Fruit fly (Drosophila melanogaster): ENCODE data around the gene CG5281.

Gene CG5281

dm6 chr3R:11421643-11422122, 14.0 kb upstream of the CG5281 start, which contains the start of the genes ninaG and Sptz (continued):
- peak; percentile 81; the same call in 1 of the 3 replicates for TF ChIP-seq C15 (GFP tag; IDR thresholded peaks at IDR 0.05)
- TF ChIP-seq Xbp1 (GFP tag; optimal IDR thresholded peaks at IDR 0.05) = peak; percentile 97
- TF ChIP-seq caup (GFP tag; optimal IDR thresholded peaks at IDR 0.05; ENCODE audit: severe bottlenecking) = peak; percentile 84
- TF ChIP-seq CG13894 (tag; optimal IDR thresholded peaks at IDR 0.05) = no peak
- peak; percentile 95 for TF ChIP-seq jumu (GFP tag; optimal IDR thresholded peaks at IDR 0.05)
- TF ChIP-seq Hr51 (GFP tag; optimal IDR thresholded peaks at IDR 0.05) = peak; percentile 88 to 94
- peak; percentile 96 for TF ChIP-seq CG32772 (GFP tag; IDR thresholded peaks at IDR 0.05)
- peak; percentile 95 for TF ChIP-seq CG2116 (GFP tag; optimal IDR thresholded peaks at IDR 0.05)
- peak; percentile 92 for TF ChIP-seq otp (GFP tag; IDR thresholded peaks at IDR 0.05)
- TF ChIP-seq ab (GFP tag; optimal IDR thresholded peaks at IDR 0.05) = peak; percentile 90
- TF ChIP-seq CG4282 (GFP tag; optimal IDR thresholded peaks at IDR 0.05) = peak; percentile 88
- peak; percentile 80 for TF ChIP-seq Hey (tag; optimal IDR thresholded peaks at IDR 0.05)
- peak; percentile 89 for TF ChIP-seq slou (GFP tag; optimal IDR thresholded peaks at IDR 0.05)
- peak; percentile 30; the same call in 1 of the 3 replicates for TF ChIP-seq HLH4C (GFP tag; IDR thresholded peaks at IDR 0.05; ENCODE audit: partially characterized antibody)
- no peak for TF ChIP-seq hth (optimal IDR thresholded peaks at IDR 0.05)
- TF ChIP-seq Rfx (GFP tag; IDR thresholded peaks at IDR 0.05) = peak; percentile 98
- TF ChIP-seq ind (GFP tag; optimal IDR thresholded peaks at IDR 0.05) = peak; percentile 96
- TF ChIP-seq seq (GFP tag; IDR thresholded peaks at IDR 0.05) = peak; percentile 86
- TF ChIP-seq CG10979 (tag; optimal IDR thresholded peaks at IDR 0.05) = peak; percentile 90
- peak; percentile 92 for TF ChIP-seq fd96Cb (tag; optimal IDR thresholded peaks at IDR 0.05)
- TF ChIP-seq Opbp (GFP tag; IDR thresholded peaks at IDR 0.05; ENCODE audit: partially characterized antibody) = peak; percentile 38; the same call in 1 of the 3 replicates
- peak; percentile 80 for TF ChIP-seq Elba2 (GFP tag; optimal IDR thresholded peaks at IDR 0.05)
- peak; percentile 85 for TF ChIP-seq sens-2 (GFP tag; IDR thresholded peaks at IDR 0.05)
- TF ChIP-seq scrt (GFP tag; optimal IDR thresholded peaks at IDR 0.05) = no peak
- peak; percentile 87 for TF ChIP-seq gt (GFP tag; IDR thresholded peaks at IDR 0.05)
- TF ChIP-seq Dad (GFP tag; optimal IDR thresholded peaks at IDR 0.05) = peak; percentile 93
- TF ChIP-seq CG31365 (tag; optimal IDR thresholded peaks at IDR 0.05) = peak; percentile 6
- no peak for TF ChIP-seq CTCF (GFP tag; optimal IDR thresholded peaks at IDR 0.05)
- peak; percentile 81 for TF ChIP-seq GATAe (GFP tag; conservative IDR thresholded peaks at IDR 0.05)
- TF ChIP-seq ken (GFP tag; IDR thresholded peaks at IDR 0.05) = peak; percentile 96
- TF ChIP-seq trem (tag; optimal IDR thresholded peaks at IDR 0.05) = peak; percentile 84
- TF ChIP-seq luna (GFP tag; optimal IDR thresholded peaks at IDR 0.05) = peak; percentile 74
- TF ChIP-seq Atf6 (GFP tag; IDR thresholded peaks at IDR 0.05) = peak; percentile 92
- TF ChIP-seq CG10274 (GFP tag; optimal IDR thresholded peaks at IDR 0.05) = peak; percentile 62
- peak in 1 of 2 experiments; percentile 86 for TF ChIP-seq eve (GFP tag; optimal IDR thresholded peaks at IDR 0.05)
- TF ChIP-seq CG7271 (tag; optimal IDR thresholded peaks at IDR 0.05) = peak; percentile 83
- peak; percentile 96 for TF ChIP-seq Aef1 (GFP tag; IDR thresholded peaks at IDR 0.05)
- peak; percentile 83 for TF ChIP-seq CG3407 (GFP tag; optimal IDR thresholded peaks at IDR 0.05)
- peak; percentile 4 for TF ChIP-seq CG17912 (GFP tag; optimal IDR thresholded peaks at IDR 0.05)
- peak; percentile 92 for TF ChIP-seq B-H1 (GFP tag; IDR thresholded peaks at IDR 0.05)
- peak; percentile 94 for TF ChIP-seq croc (GFP tag; conservative IDR thresholded peaks at IDR 0.05)
- TF ChIP-seq ATbp (GFP tag; optimal IDR thresholded peaks at IDR 0.05) = no peak
- peak; percentile 87 for TF ChIP-seq ewg (GFP tag; optimal IDR thresholded peaks at IDR 0.05)
- peak; percentile 87 for TF ChIP-seq CG15269 (tag; optimal IDR thresholded peaks at IDR 0.05)
- TF ChIP-seq CG2875 (GFP tag; optimal IDR thresholded peaks at IDR 0.05) = peak; percentile 74
- TF ChIP-seq Side (GFP tag; optimal IDR thresholded peaks at IDR 0.05) = peak; percentile 91
- TF ChIP-seq ranshi (GFP tag; IDR thresholded peaks at IDR 0.05) = peak; percentile 95
- TF ChIP-seq CG30403 (GFP tag; optimal IDR thresholded peaks at IDR 0.05) = peak; percentile 98
- TF ChIP-seq gcm2 (GFP tag; optimal IDR thresholded peaks at IDR 0.05) = peak; percentile 83
- no peak for TF ChIP-seq ash1 (GFP tag; optimal IDR thresholded peaks at IDR 0.05)
- TF ChIP-seq CG13123 (GFP tag; optimal IDR thresholded peaks at IDR 0.05) = peak; percentile 91

Data from whole organism, embryonic.